Fruit fly (Drosophila melanogaster): ENCODE data around the gene CG3597.

Gene CG3597

DNA sequence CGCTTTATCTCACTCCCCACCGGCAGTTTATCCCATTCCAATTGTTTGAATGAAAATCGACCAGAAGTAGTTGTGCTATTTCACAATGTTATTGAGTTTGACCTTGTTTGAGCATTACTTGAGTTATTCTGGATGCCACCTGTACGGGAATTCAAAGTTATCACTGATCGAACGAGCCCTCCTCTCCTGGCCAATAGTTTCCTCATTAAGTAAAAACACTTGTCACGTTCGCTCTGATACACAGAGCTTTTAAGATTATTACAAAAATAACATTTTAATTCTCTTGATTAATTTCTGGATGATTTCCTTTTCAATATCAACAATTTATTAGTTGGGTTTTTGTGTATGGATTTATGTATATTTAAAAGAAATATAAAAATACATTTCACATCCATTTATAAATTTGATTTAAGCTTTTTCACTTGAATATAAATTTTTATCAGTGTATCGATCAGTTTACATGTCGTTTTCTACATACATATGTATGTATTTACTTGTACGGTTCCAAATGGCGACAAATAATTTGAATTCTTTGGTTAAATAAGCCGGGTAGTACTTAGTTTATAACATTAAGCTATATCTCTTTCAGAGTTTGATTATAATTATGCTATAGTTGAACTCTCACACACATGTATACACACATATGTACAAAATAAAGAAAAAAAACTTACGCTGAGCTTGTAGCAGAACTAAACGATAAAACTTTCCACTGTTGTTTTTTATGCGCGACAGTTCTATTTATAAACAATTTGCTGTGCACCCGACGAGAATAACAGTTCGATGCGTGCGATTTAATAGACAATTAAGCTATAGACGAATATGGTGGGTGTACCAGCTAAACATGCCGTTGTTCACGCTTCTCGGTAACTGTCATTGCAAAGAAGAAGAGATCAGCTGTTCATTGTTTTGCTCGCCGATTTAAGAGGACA is 2.8 kb upstream of the CG3597 start, which contains the start of the genes CG3609 and CG15390 (continued):
- TF ChIP-seq CG10543 (GFP tag; optimal IDR thresholded peaks at IDR 0.05) (peak; percentile 90), Nf-YB (GFP tag; optimal IDR thresholded peaks at IDR 0.05) (peak; percentile 31), CG1647 (GFP tag; optimal IDR thresholded peaks at IDR 0.05) (peak; percentile 85), corto (GFP tag; optimal IDR thresholded peaks at IDR 0.05) (peak; percentile 51), Hmr (GFP tag; optimal IDR thresholded peaks at IDR 0.05) (peak; percentile 77), CG13287 (GFP tag; IDR thresholded peaks at IDR 0.05; ENCODE audit: partially characterized antibody) (peak; percentile 57), maf-S (GFP tag; optimal IDR thresholded peaks at IDR 0.05) (peak; percentile 90), CG30403 (GFP tag; optimal IDR thresholded peaks at IDR 0.05) (peak; percentile 85), ase (GFP tag; IDR thresholded peaks at IDR 0.05) (peak; percentile 45; the same call in 1 of the 3 replicates), crol (GFP tag; IDR thresholded peaks at IDR 0.05) (no peak), CG3838 (GFP tag; optimal IDR thresholded peaks at IDR 0.05) (peak; percentile 9), trem (tag; optimal IDR thresholded peaks at IDR 0.05) (peak; percentile 10), CG11695 (GFP tag; IDR thresholded peaks at IDR 0.05) (peak; percentile 65), sug (tag; optimal IDR thresholded peaks at IDR 0.05) (peak; percentile 85), Dip3 (GFP tag; optimal IDR thresholded peaks at IDR 0.05) (peak; percentile 81), CG12744 (GFP tag; optimal IDR thresholded peaks at IDR 0.05) (peak; percentile 86), chm (GFP tag; IDR thresholded peaks at IDR 0.05) (peak; percentile 90), CG9876 (GFP tag; optimal IDR thresholded peaks at IDR 0.05) (peak; percentile 75), BEAF-32 (GFP tag; optimal IDR thresholded peaks at IDR 0.05) (peak; percentile 40), CG5953 (GFP tag; IDR thresholded peaks at IDR 0.05) (peak; percentile 51; the same call in 1 of the 2 replicates), CG11093 (GFP tag; IDR thresholded peaks at IDR 0.05) (peak; percentile 65; the same call in 1 of the 3 replicates), CG18619 (GFP tag; optimal IDR thresholded peaks at IDR 0.05) (peak; percentile 69), CG12104 (GFP tag; optimal IDR thresholded peaks at IDR 0.05) (peak; percentile 22), zf30C (GFP tag; optimal IDR thresholded peaks at IDR 0.05) (peak; percentile 11), CG1603 (tag; optimal IDR thresholded peaks at IDR 0.05) (peak; percentile 87), Vsx1 (GFP tag; optimal IDR thresholded peaks at IDR 0.05) (no peak), CG14050 (GFP tag; IDR thresholded peaks at IDR 0.05) (peak; percentile 62), CG2712 (tag; optimal IDR thresholded peaks at IDR 0.05) (peak; percentile 64), CG17328 (GFP tag; IDR thresholded peaks at IDR 0.05) (peak; percentile 82), esg (GFP tag; conservative IDR thresholded peaks at IDR 0.05) (peak; percentile 59; the same call in 1 of the 2 replicates), fru (optimal IDR thresholded peaks at IDR 0.05) (no peak), eyg (GFP tag; optimal IDR thresholded peaks at IDR 0.05) (peak; percentile 76), CG5245 (GFP tag; optimal IDR thresholded peaks at IDR 0.05) (peak; percentile 88), Mad (GFP tag; optimal IDR thresholded peaks at IDR 0.05) (peak; percentile 83), Rfx (GFP tag; IDR thresholded peaks at IDR 0.05) (peak; percentile 98), CG14667 (GFP tag; IDR thresholded peaks at IDR 0.05) (peak; percentile 65), CG33557 (GFP tag; optimal IDR thresholded peaks at IDR 0.05) (peak; percentile 21), slbo (GFP tag; IDR thresholded peaks at IDR 0.05) (peak; percentile 93), CG4854 (GFP tag; optimal IDR thresholded peaks at IDR 0.05) (peak; percentile 73), CG31224 (GFP tag; IDR thresholded peaks at IDR 0.05) (peak; percentile 70), CG15269 (tag; optimal IDR thresholded peaks at IDR 0.05) (peak; percentile 77), Lim3 (GFP tag; IDR thresholded peaks at IDR 0.05) (no peak), GATAe (GFP tag; conservative IDR thresholded peaks at IDR 0.05) (no peak; the same call in 1 of the 2 replicates), CG11723 (GFP tag; optimal IDR thresholded peaks at IDR 0.05) (peak; percentile 68), CG8290 (GFP tag; optimal IDR thresholded peaks at IDR 0.05) (peak; percentile 78), CG8290 (tag; optimal IDR thresholded peaks at IDR 0.05) (peak; percentile 8 to 99), bowl (GFP tag; IDR thresholded peaks at IDR 0.05) (peak; percentile 29; the same call in 1 of the 2 replicates), CG7928 (GFP tag; optimal IDR thresholded peaks at IDR 0.05) (peak; percentile 45), Poxn (GFP tag; IDR thresholded peaks at IDR 0.05) (peak; percentile 63), Dip2 (GFP tag; IDR thresholded peaks at IDR 0.05) (no peak)
